Fruit fly (Drosophila melanogaster) whole organism, embryonic: ENCODE data around the gene CG5188.

Source experiments
- Bdp1 ChIP-seq: fragments of 200-800 bp; sonication (Bioruptor generic); optimal IDR thresholded peaks from 3 replicates; lab custom pipeline; 2016; ENCODE audit warnings: missing biosample characterization, missing genetic modification characterization
- Bgb ChIP-seq: fragments of 200-800 bp; sonication (Bioruptor generic); IDR thresholded peaks from 2 replicates; pipeline ENCODE4 v1.3.6; 2022; ENCODE audit warnings: missing biosample characterization, missing genetic modification characterization; ENCODE audit not compliant: partially characterized antibody
- CG1024 ChIP-seq: fragments of 200-800 bp; sonication (Bioruptor generic); IDR thresholded peaks from 2 replicates; pipeline ENCODE4 v1.3.6; 2022; ENCODE audit warnings: missing biosample characterization, missing genetic modification characterization
- CG10321 ChIP-seq: fragments of 200-800 bp; sonication (Bioruptor generic); IDR thresholded peaks from 2 replicates; pipeline ENCODE4 v1.3.6; 2022; ENCODE audit warnings: missing biosample characterization, missing genetic modification characterization
- CG11398 ChIP-seq: fragments of 200-800 bp; sonication (Bioruptor generic); optimal IDR thresholded peaks from 2 replicates; lab custom pipeline; 2016; ENCODE audit warnings: missing biosample characterization, missing genetic modification characterization
- CG11695 ChIP-seq: fragments of 200-800 bp; sonication (Bioruptor generic); IDR thresholded peaks from 3 replicates; pipeline ENCODE4 v1.3.6; 2022; ENCODE audit warnings: missing biosample characterization, missing genetic modification characterization
- CG12659 ChIP-seq: fragments of 200-800 bp; sonication (Bioruptor generic); optimal IDR thresholded peaks from 3 replicates; lab custom pipeline; 2017; ENCODE audit warnings: mild to moderate bottlenecking, missing biosample characterization, missing genetic modification reagents, missing genetic modification characterization
- CG14860 ChIP-seq: fragments of 200-800 bp; sonication (Bioruptor generic); IDR thresholded peaks from 3 replicates; pipeline ENCODE4 v1.3.6; 2022; ENCODE audit warnings: missing biosample characterization, missing genetic modification characterization; ENCODE audit not compliant: partially characterized antibody
- CG1529 ChIP-seq: fragments of 200-800 bp; sonication (Bioruptor generic); optimal IDR thresholded peaks from 3 replicates; lab custom pipeline; 2018; ENCODE audit warnings: missing biosample characterization, missing genetic modification characterization
- CG16779 ChIP-seq: fragments of 200-800 bp; sonication (Bioruptor generic); IDR thresholded peaks from 2 replicates; pipeline ENCODE4 v1.3.6; 2022; ENCODE audit warnings: missing biosample characterization, missing genetic modification characterization
- CG17568 ChIP-seq: fragments of 200-800 bp; sonication (Bioruptor generic); optimal IDR thresholded peaks from 2 replicates; lab custom pipeline; 2018; ENCODE audit warnings: missing biosample characterization, mild to moderate bottlenecking, missing genetic modification characterization, moderate library complexity
- CG17802 ChIP-seq: fragments of 200-800 bp; sonication (Bioruptor generic); optimal IDR thresholded peaks from 2 replicates; lab custom pipeline; 2018; ENCODE audit warnings: missing biosample characterization, mild to moderate bottlenecking, missing genetic modification characterization, moderate library complexity
- CG18599 ChIP-seq: fragments of 200-800 bp; sonication (Bioruptor generic); optimal IDR thresholded peaks from 3 replicates; lab custom pipeline; 2017; ENCODE audit warnings: missing biosample characterization, missing genetic modification characterization, mild to moderate bottlenecking, moderate library complexity, missing genetic modification reagents
- CG2202 ChIP-seq: fragments of 200-800 bp; sonication (Bioruptor generic); optimal IDR thresholded peaks from 2 replicates; lab custom pipeline; 2018; ENCODE audit warnings: missing biosample characterization, mild to moderate bottlenecking, missing genetic modification characterization
- CG30020 ChIP-seq: fragments of 200-800 bp; optimal IDR thresholded peaks from 2 replicates; lab custom pipeline; 2019; ENCODE audit warnings: missing biosample characterization, mild to moderate bottlenecking, missing genetic modification characterization, moderate library complexity
- CG31388 ChIP-seq: fragments of 200-800 bp; sonication (Bioruptor generic); optimal IDR thresholded peaks from 2 replicates; lab custom pipeline; 2016; ENCODE audit warnings: missing biosample characterization, missing genetic modification characterization
- CG43689 ChIP-seq: fragments of 200-800 bp; sonication (Bioruptor generic); IDR thresholded peaks from 2 replicates; pipeline ENCODE4 v1.3.6; 2022; ENCODE audit warnings: missing biosample characterization, missing genetic modification characterization
- CG4730 ChIP-seq: fragments of 200-800 bp; sonication (Bioruptor generic); IDR thresholded peaks from 2 replicates; pipeline ENCODE4 v1.3.6; 2022; ENCODE audit warnings: missing biosample characterization, missing genetic modification characterization
- CG6765 ChIP-seq: fragments of 200-800 bp; sonication (Bioruptor generic); optimal IDR thresholded peaks from 3 replicates; lab custom pipeline; 2017; ENCODE audit warnings: missing biosample characterization, mild to moderate bottlenecking, missing genetic modification characterization
- CG7786 ChIP-seq: fragments of 200-800 bp; sonication (Bioruptor generic); optimal IDR thresholded peaks from 2 replicates; lab custom pipeline; 2016; ENCODE audit warnings: missing biosample characterization, missing genetic modification characterization
- CG8944 ChIP-seq: fragments of 200-800 bp; sonication (Bioruptor generic); optimal IDR thresholded peaks from 3 replicates; lab custom pipeline; 2016; ENCODE audit warnings: missing biosample characterization, missing genetic modification characterization
- CG9932 ChIP-seq: fragments of 200-800 bp; sonication (Bioruptor generic); IDR thresholded peaks from 2 replicates; pipeline ENCODE4 v1.3.6; 2022; ENCODE audit warnings: missing biosample characterization, missing genetic modification characterization
- Camta ChIP-seq: fragments of 200-800 bp; sonication (Bioruptor generic); optimal IDR thresholded peaks from 2 replicates; lab custom pipeline; 2016; ENCODE audit warnings: missing biosample characterization, missing genetic modification characterization
- CoRest ChIP-seq: fragments of 200-800 bp; sonication (Bioruptor generic); optimal IDR thresholded peaks from 3 replicates; lab custom pipeline; 2018; ENCODE audit warnings: missing biosample characterization, mild to moderate bottlenecking, missing genetic modification characterization, moderate library complexity
- Dbx ChIP-seq: fragments of 200-800 bp; sonication (Bioruptor generic); IDR thresholded peaks from 3 replicates; pipeline ENCODE4 v1.3.6; 2022; ENCODE audit warnings: missing biosample characterization, missing genetic modification characterization
- Dip2 ChIP-seq: fragments of 200-800 bp; sonication (Bioruptor generic); IDR thresholded peaks from 2 replicates; pipeline ENCODE4 v1.3.6; 2022; ENCODE audit warnings: missing biosample characterization, missing genetic modification characterization
- Gug ChIP-seq: fragments of 200-800 bp; sonication (Bioruptor generic); IDR thresholded peaks from 4 replicates; pipeline ENCODE4 v1.3.6; 2022; ENCODE audit warnings: missing biosample characterization, missing genetic modification characterization
- H2.0 ChIP-seq: fragments of 200-800 bp; sonication (Bioruptor generic); IDR thresholded peaks from 2 replicates; pipeline ENCODE4 v1.3.6; 2022; ENCODE audit warnings: missing biosample characterization, missing genetic modification characterization
- HLH4C ChIP-seq: fragments of 200-800 bp; sonication (Bioruptor generic); IDR thresholded peaks from 3 replicates; pipeline ENCODE4 v1.3.6; 2022; ENCODE audit warnings: missing biosample characterization, missing genetic modification characterization; ENCODE audit not compliant: partially characterized antibody
- MBD-R2 ChIP-seq: fragments of 200-800 bp; sonication (Bioruptor generic); IDR thresholded peaks from 2 replicates; pipeline ENCODE4 v1.3.6; 2022; ENCODE audit warnings: missing biosample characterization, missing genetic modification characterization
- Max ChIP-seq: fragments of 200-800 bp; sonication (Bioruptor generic); optimal IDR thresholded peaks from 2 replicates; lab custom pipeline; 2016; ENCODE audit warnings: missing biosample characterization, mild to moderate bottlenecking, missing genetic modification characterization
- Myb ChIP-seq: fragments of 200-800 bp; sonication (Bioruptor generic); optimal IDR thresholded peaks from 2 replicates; lab custom pipeline; 2016; ENCODE audit warnings: missing biosample characterization, missing genetic modification characterization
- NfI ChIP-seq: fragments of 200-800 bp; sonication (Bioruptor generic); optimal IDR thresholded peaks from 3 replicates; lab custom pipeline; 2018; ENCODE audit warnings: missing biosample characterization, mild to moderate bottlenecking, missing genetic modification characterization, moderate library complexity
- Sry-β ChIP-seq: fragments of 200-800 bp; sonication (Bioruptor generic); optimal IDR thresholded peaks from 2 replicates; lab custom pipeline; 2018; ENCODE audit warnings: missing biosample characterization, mild to moderate bottlenecking, missing genetic modification characterization, moderate library complexity
- TFAM ChIP-seq: fragments of 200-800 bp; sonication (Bioruptor generic); optimal IDR thresholded peaks from 2 replicates; lab custom pipeline; 2017; ENCODE audit warnings: missing biosample characterization, missing genetic modification characterization, inconsistent platforms
- bbx ChIP-seq: fragments of 200-800 bp; sonication (Bioruptor generic); IDR thresholded peaks from 2 replicates; pipeline ENCODE4 v1.3.6; 2022; ENCODE audit warnings: missing biosample characterization, missing genetic modification characterization; ENCODE audit not compliant: partially characterized antibody
- btn ChIP-seq: fragments of 200-800 bp; sonication (Bioruptor generic); optimal IDR thresholded peaks from 2 replicates; lab custom pipeline; 2016; ENCODE audit warnings: missing biosample characterization, missing genetic modification characterization
- cas ChIP-seq: fragments of 200-800 bp; sonication (Bioruptor generic); IDR thresholded peaks from 2 replicates; pipeline ENCODE4 v1.3.6; 2022; ENCODE audit warnings: missing biosample characterization, missing genetic modification characterization
- dpn ChIP-seq, 2 experiments: fragments of 200-800 bp; sonication (Bioruptor generic); optimal IDR thresholded peaks; 3 replicates each; lab custom pipeline; 2016; ENCODE audit warnings: missing biosample characterization in 2 of 2, missing genetic modification characterization in 2 of 2
- grn ChIP-seq: fragments of 200-800 bp; sonication (Bioruptor generic); optimal IDR thresholded peaks from 3 replicates; lab custom pipeline; 2017; ENCODE audit warnings: missing biosample characterization, missing genetic modification characterization
- gsb-n ChIP-seq: fragments of 200-800 bp; sonication (Bioruptor generic); optimal IDR thresholded peaks from 3 replicates; lab custom pipeline; 2018; ENCODE audit warnings: missing biosample characterization, mild to moderate bottlenecking, missing genetic modification characterization
- hbn ChIP-seq: fragments of 200-800 bp; sonication (Bioruptor generic); IDR thresholded peaks from 2 replicates; pipeline ENCODE4 v1.3.6; 2022; ENCODE audit warnings: missing biosample characterization, missing genetic modification characterization; ENCODE audit not compliant: partially characterized antibody
- knrl ChIP-seq: fragments of 200-800 bp; sonication (Bioruptor generic); IDR thresholded peaks from 3 replicates; pipeline ENCODE4 v1.3.6; 2022; ENCODE audit warnings: missing biosample characterization, missing genetic modification characterization; ENCODE audit not compliant: partially characterized antibody
- lilli ChIP-seq: fragments of 200-800 bp; sonication (Bioruptor generic); optimal IDR thresholded peaks from 3 replicates; lab custom pipeline; 2016; ENCODE audit warnings: missing biosample characterization, missing genetic modification characterization
- lola ChIP-seq, 3 experiments: fragments of >200 bp in 2 of 3; fragments of 200-800 bp in 1 of 3; sonication (Bioruptor generic) in 1 of 3; optimal IDR thresholded peaks; 2 replicates each; lab custom pipeline; 2017 to 2019; ENCODE audit warnings: missing biosample characterization in 3 of 3, missing genetic modification characterization in 3 of 3, mild to moderate bottlenecking in 1 of 3, moderate library complexity in 1 of 3
- nerfin-2 ChIP-seq: fragments of 200-800 bp; sonication (Bioruptor generic); IDR thresholded peaks from 2 replicates; pipeline ENCODE4 v1.3.6; 2022; ENCODE audit warnings: missing biosample characterization, missing genetic modification characterization; ENCODE audit not compliant: partially characterized antibody
- pzg ChIP-seq: fragments of 200-800 bp; sonication (Bioruptor generic); optimal IDR thresholded peaks from 3 replicates; lab custom pipeline; 2018; ENCODE audit warnings: missing biosample characterization, mild to moderate bottlenecking, missing genetic modification characterization, moderate library complexity
- repo ChIP-seq: fragments of 200-800 bp; sonication (Bioruptor generic); optimal IDR thresholded peaks from 2 replicates; lab custom pipeline; 2016; ENCODE audit warnings: missing biosample characterization, missing genetic modification characterization
- tup ChIP-seq: fragments of 200-800 bp; sonication (Bioruptor generic); optimal IDR thresholded peaks from 2 replicates; lab custom pipeline; 2016; ENCODE audit warnings: missing biosample characterization, mild to moderate bottlenecking, missing genetic modification characterization, moderate library complexity
- twi ChIP-seq: fragments of 200-800 bp; optimal IDR thresholded peaks from 2 replicates; lab custom pipeline; 2019; ENCODE audit warnings: missing biosample characterization, mild to moderate bottlenecking, missing genetic modification characterization, moderate library complexity
- unpg ChIP-seq: fragments of 200-800 bp; sonication (Bioruptor generic); optimal IDR thresholded peaks from 3 replicates; lab custom pipeline; 2018; ENCODE audit warnings: missing biosample characterization, mild to moderate bottlenecking, missing genetic modification characterization, moderate library complexity

Gene CG5188

dm6 chr2L:10439174-10439573 is 10.5 kb downstream of the CG5188 start, which contains the start of gene Nse4 (continued):
- TF ChIP-seq Camta (GFP tag; lab: Kevin White, UChicago) = no peak
- no peak for TF ChIP-seq Bdp1
- no peak for TF ChIP-seq unpg (GFP tag; lab: Kevin White, UChicago)
- no peak for TF ChIP-seq lilli
- TF ChIP-seq CG6765 (GFP tag; lab: Kevin White, UChicago) = no peak
- peak; percentile 83 for TF ChIP-seq nerfin-2 (GFP tag; lab: Robert Waterston, UW)
- TF ChIP-seq CG8944 = no peak
- TF ChIP-seq CG17568 (GFP tag; lab: Kevin White, UChicago) = no peak
- TF ChIP-seq CG18599 (GFP tag; lab: Kevin White, UChicago) = no peak
- no peak for TF ChIP-seq Sry-β
- peak; percentile 94 for TF ChIP-seq HLH4C
- TF ChIP-seq CG10321 (GFP tag; lab: Robert Waterston, UW) = no peak
- no peak for TF ChIP-seq CG11398 (GFP tag; lab: Kevin White, UChicago)
- no peak for TF ChIP-seq twi (tag; lab: Kevin White, UChicago)
- no peak for TF ChIP-seq Dip2 (GFP tag; lab: Robert Waterston, UW)
- no peak for TF ChIP-seq CG43689 (GFP tag; lab: Robert Waterston, UW)
- TF ChIP-seq TFAM = no peak
- peak; percentile 65 for TF ChIP-seq CG12659 (GFP tag; lab: Kevin White, UChicago)
- TF ChIP-seq Dbx (GFP tag; lab: Robert Waterston, UW) = no peak
- no peak for TF ChIP-seq CG31388
- no peak for TF ChIP-seq CG1529 (GFP tag; lab: Kevin White, UChicago)
- peak; percentile 68 for TF ChIP-seq hbn (GFP tag; lab: Robert Waterston, UW)
- no peak for TF ChIP-seq CG4730
- no peak for TF ChIP-seq CG2202 (tag; lab: Kevin White, UChicago)
- no peak for TF ChIP-seq CG11695 (GFP tag; lab: Robert Waterston, UW)
- no peak for TF ChIP-seq repo (GFP tag; lab: Kevin White, UChicago)
- peak; percentile 69 for TF ChIP-seq MBD-R2 (GFP tag; lab: Robert Waterston, UW)
- peak; percentile 97 for TF ChIP-seq CG30020 (tag; lab: Kevin White, UChicago)
- no peak for TF ChIP-seq CG7786
- peak; percentile 71 for TF ChIP-seq knrl (GFP tag; lab: Robert Waterston, UW)
- no peak for TF ChIP-seq Gug (GFP tag; lab: Robert Waterston, UW)
- peak; percentile 91 for TF ChIP-seq Bgb (GFP tag; lab: Robert Waterston, UW)
- no peak for TF ChIP-seq Max (GFP tag; lab: Kevin White, UChicago)
- TF ChIP-seq gsb-n (tag; lab: Kevin White, UChicago) = no peak
- peak; percentile 5 for TF ChIP-seq CoRest (tag; lab: Kevin White, UChicago)
- TF ChIP-seq dpn (GFP tag; optimal IDR thresholded peaks at IDR 0.05; lab: Kevin White, UChicago) = no peak
- TF ChIP-seq pzg (GFP tag; lab: Kevin White, UChicago) = peak; percentile 61
- no peak for TF ChIP-seq NfI (GFP tag; lab: Kevin White, UChicago)
- TF ChIP-seq CG17802 (tag; lab: Kevin White, UChicago) = peak; percentile 41
- TF ChIP-seq btn (GFP tag; lab: Kevin White, UChicago) = no peak
- no peak for TF ChIP-seq H2.0 (GFP tag; lab: Robert Waterston, UW)
- TF ChIP-seq Myb = peak; percentile 4
- peak in 1 of 3 experiments; percentile 32 for TF ChIP-seq lola (GFP tag; optimal IDR thresholded peaks at IDR 0.05; lab: Kevin White, UChicago)
- no peak for TF ChIP-seq grn (GFP tag; lab: Kevin White, UChicago)
- no peak for TF ChIP-seq CG9932 (GFP tag; lab: Robert Waterston, UW)
- peak; percentile 93 for TF ChIP-seq CG14860 (GFP tag; lab: Robert Waterston, UW)
- no peak for TF ChIP-seq tup (GFP tag; lab: Kevin White, UChicago)
- peak; percentile 86 for TF ChIP-seq CG1024
- TF ChIP-seq bbx = peak; percentile 89
- TF ChIP-seq CG16779 (GFP tag; lab: Robert Waterston, UW) = no peak
- no peak for TF ChIP-seq cas (GFP tag; lab: Robert Waterston, UW)
